Fruit fly (Drosophila melanogaster) whole organism, embryonic: Measurements from ENCODE around the gene CG14024.

ENCODE experiments used
- Asciz ChIP-seq: fragments of 200-800 bp; sonication (Bioruptor generic); optimal IDR thresholded peaks from 2 replicates; lab custom pipeline; 2017; ENCODE audit warnings: missing biosample characterization, mild to moderate bottlenecking, missing genetic modification characterization, missing genetic modification reagents
- BtbVII ChIP-seq: fragments of 200-800 bp; sonication (Bioruptor generic); optimal IDR thresholded peaks from 3 replicates; lab custom pipeline; 2017; ENCODE audit warnings: missing biosample characterization, mild to moderate bottlenecking, missing genetic modification characterization
- CG11560 ChIP-seq: fragments of 200-800 bp; sonication (Bioruptor generic); IDR thresholded peaks from 3 replicates; pipeline ENCODE4 v1.3.6; 2022; ENCODE audit warnings: missing biosample characterization, missing genetic modification characterization
- CG11696 ChIP-seq: fragments of 200-800 bp; sonication (Bioruptor generic); IDR thresholded peaks from 2 replicates; pipeline ENCODE4 v1.3.6; 2022; ENCODE audit warnings: missing biosample characterization, missing genetic modification characterization
- CG12391 ChIP-seq: fragments of 200-800 bp; sonication (Bioruptor generic); optimal IDR thresholded peaks from 3 replicates; lab custom pipeline; 2018; ENCODE audit warnings: missing biosample characterization, mild to moderate bottlenecking, missing genetic modification characterization, moderate library complexity
- CG13424 ChIP-seq: fragments of 200-800 bp; sonication (Bioruptor generic); optimal IDR thresholded peaks from 2 replicates; lab custom pipeline; 2019; ENCODE audit warnings: missing biosample characterization, mild to moderate bottlenecking, missing genetic modification characterization, moderate library complexity
- CG15269 ChIP-seq: fragments of 200-800 bp; sonication (Bioruptor generic); optimal IDR thresholded peaks from 2 replicates; lab custom pipeline; 2018; ENCODE audit warnings: missing biosample characterization, mild to moderate bottlenecking, missing genetic modification characterization, moderate library complexity
- CG15479 ChIP-seq: fragments of 200-800 bp; sonication (Bioruptor generic); optimal IDR thresholded peaks from 3 replicates; lab custom pipeline; 2019; ENCODE audit warnings: missing biosample characterization, mild to moderate bottlenecking, missing genetic modification characterization, moderate library complexity
- CG1647 ChIP-seq: fragments of 200-800 bp; sonication (Bioruptor generic); optimal IDR thresholded peaks from 3 replicates; lab custom pipeline; 2016; ENCODE audit warnings: missing biosample characterization, missing genetic modification characterization
- CG17829 ChIP-seq: fragments of 200-800 bp; optimal IDR thresholded peaks from 2 replicates; lab custom pipeline; 2019; ENCODE audit warnings: missing biosample characterization, mild to moderate bottlenecking, missing genetic modification characterization, moderate library complexity
- CG18764 ChIP-seq: fragments of 200-800 bp; sonication (Bioruptor generic); optimal IDR thresholded peaks from 3 replicates; lab custom pipeline; 2016; ENCODE audit warnings: missing biosample characterization, missing genetic modification characterization
- CG2889 ChIP-seq: fragments of 200-800 bp; sonication (Bioruptor generic); IDR thresholded peaks from 3 replicates; pipeline ENCODE4 v1.3.6; 2022; ENCODE audit warnings: missing biosample characterization, missing genetic modification characterization
- CG30403 ChIP-seq: fragments of 200-800 bp; sonication (Bioruptor generic); optimal IDR thresholded peaks from 3 replicates; lab custom pipeline; 2016; ENCODE audit warnings: missing biosample characterization, missing genetic modification characterization
- CG30431 ChIP-seq: fragments of 200-800 bp; sonication (Bioruptor generic); optimal IDR thresholded peaks from 2 replicates; lab custom pipeline; 2017; ENCODE audit warnings: missing biosample characterization, missing genetic modification characterization
- CG31388 ChIP-seq: fragments of 200-800 bp; sonication (Bioruptor generic); optimal IDR thresholded peaks from 2 replicates; lab custom pipeline; 2016; ENCODE audit warnings: missing biosample characterization, missing genetic modification characterization
- CG3163 ChIP-seq: fragments of 200-800 bp; sonication (Bioruptor generic); optimal IDR thresholded peaks from 3 replicates; lab custom pipeline; 2016; ENCODE audit warnings: missing biosample characterization, missing genetic modification characterization
- CG32532 ChIP-seq: fragments of 200-800 bp; sonication (Bioruptor generic); IDR thresholded peaks from 2 replicates; pipeline ENCODE4 v1.3.6; 2022; ENCODE audit warnings: missing biosample characterization, missing genetic modification characterization
- CG3838 ChIP-seq: fragments of 200-800 bp; sonication (Bioruptor generic); optimal IDR thresholded peaks from 3 replicates; lab custom pipeline; 2016; ENCODE audit warnings: missing biosample characterization, missing genetic modification characterization
- CG42726 ChIP-seq: fragments of 200-800 bp; sonication (Bioruptor generic); IDR thresholded peaks from 2 replicates; pipeline ENCODE4 v1.3.6; 2022; ENCODE audit warnings: missing biosample characterization, missing genetic modification characterization; ENCODE audit not compliant: partially characterized antibody
- CG4820 ChIP-seq: fragments of 200-800 bp; sonication (Bioruptor generic); optimal IDR thresholded peaks from 3 replicates; lab custom pipeline; 2016; ENCODE audit warnings: missing biosample characterization, missing genetic modification characterization
- CG4854 ChIP-seq: fragments of 200-800 bp; sonication (Bioruptor generic); optimal IDR thresholded peaks from 2 replicates; lab custom pipeline; 2016; ENCODE audit warnings: missing biosample characterization, missing genetic modification characterization, inconsistent platforms
- CG5180 ChIP-seq: fragments of 200-800 bp; sonication (Bioruptor generic); optimal IDR thresholded peaks from 3 replicates; lab custom pipeline; 2017; ENCODE audit warnings: missing biosample characterization, missing genetic modification characterization, mild to moderate bottlenecking, moderate library complexity, missing genetic modification reagents
- CG6654 ChIP-seq: fragments of 200-800 bp; sonication (Bioruptor generic); optimal IDR thresholded peaks from 2 replicates; lab custom pipeline; 2017; ENCODE audit warnings: missing biosample characterization, mild to moderate bottlenecking, missing genetic modification characterization
- CG7786 ChIP-seq: fragments of 200-800 bp; sonication (Bioruptor generic); optimal IDR thresholded peaks from 2 replicates; lab custom pipeline; 2016; ENCODE audit warnings: missing biosample characterization, missing genetic modification characterization
- CG9797 ChIP-seq: fragments of 200-800 bp; sonication (Bioruptor generic); optimal IDR thresholded peaks from 3 replicates; lab custom pipeline; 2018; ENCODE audit warnings: missing biosample characterization, mild to moderate bottlenecking, missing genetic modification characterization
- Camta ChIP-seq: fragments of 200-800 bp; sonication (Bioruptor generic); optimal IDR thresholded peaks from 2 replicates; lab custom pipeline; 2016; ENCODE audit warnings: missing biosample characterization, missing genetic modification characterization
- D19B ChIP-seq: fragments of 200-800 bp; sonication (Bioruptor generic); optimal IDR thresholded peaks from 2 replicates; lab custom pipeline; 2017; ENCODE audit warnings: missing biosample characterization, mild to moderate bottlenecking, missing genetic modification characterization
- Dip2 ChIP-seq: fragments of 200-800 bp; sonication (Bioruptor generic); IDR thresholded peaks from 2 replicates; pipeline ENCODE4 v1.3.6; 2022; ENCODE audit warnings: missing biosample characterization, missing genetic modification characterization
- H2.0 ChIP-seq: fragments of 200-800 bp; sonication (Bioruptor generic); IDR thresholded peaks from 2 replicates; pipeline ENCODE4 v1.3.6; 2022; ENCODE audit warnings: missing biosample characterization, missing genetic modification characterization
- Med ChIP-seq: fragments of 200-800 bp; sonication (Bioruptor generic); peaks from one replicate; lab custom pipeline; 2016; ENCODE audit warnings: missing biosample characterization, missing genetic modification characterization, mild to moderate bottlenecking, inconsistent platforms, moderate library complexity
- Mrtf ChIP-seq: fragments of 200-800 bp; sonication (Bioruptor generic); IDR thresholded peaks from 3 replicates; pipeline ENCODE4 v1.3.6; 2022; ENCODE audit warnings: missing biosample characterization, missing genetic modification characterization
- Rx ChIP-seq: fragments of 200-800 bp; sonication (Bioruptor generic); IDR thresholded peaks from 2 replicates; pipeline ENCODE4 v1.3.6; 2022; ENCODE audit warnings: missing biosample characterization, missing genetic modification characterization
- Spps ChIP-seq: fragments of 200-800 bp; sonication (Bioruptor generic); optimal IDR thresholded peaks from 2 replicates; lab custom pipeline; 2018; ENCODE audit warnings: missing biosample characterization, mild to moderate bottlenecking, missing genetic modification characterization
- Xrp1 ChIP-seq: fragments of 200-800 bp; sonication (Bioruptor generic); IDR thresholded peaks from 2 replicates; pipeline ENCODE4 v1.3.6; 2022; ENCODE audit warnings: missing biosample characterization, missing genetic modification characterization
- al ChIP-seq: fragments of 200-800 bp; sonication (Bioruptor generic); IDR thresholded peaks from 2 replicates; pipeline ENCODE4 v1.3.6; 2022; ENCODE audit warnings: missing biosample characterization, missing genetic modification characterization
- amos ChIP-seq: fragments of 200-800 bp; sonication (Bioruptor generic); IDR thresholded peaks from 2 replicates; pipeline ENCODE4 v1.3.6; 2022; ENCODE audit warnings: missing biosample characterization, missing genetic modification characterization; ENCODE audit not compliant: partially characterized antibody
- aop ChIP-seq: fragments of 200-800 bp; sonication (Bioruptor generic); IDR thresholded peaks from 2 replicates; pipeline ENCODE4 v1.3.6; 2022; ENCODE audit warnings: missing biosample characterization, missing genetic modification characterization
- chn ChIP-seq: fragments of 200-800 bp; sonication (Bioruptor generic); optimal IDR thresholded peaks from 2 replicates; lab custom pipeline; 2016; ENCODE audit warnings: missing biosample characterization, missing genetic modification characterization
- emc ChIP-seq: fragments of 200-800 bp; sonication (Bioruptor generic); optimal IDR thresholded peaks from 2 replicates; lab custom pipeline; 2016; ENCODE audit warnings: missing biosample characterization, missing genetic modification characterization
- grau ChIP-seq: fragments of 200-800 bp; optimal IDR thresholded peaks from 3 replicates; lab custom pipeline; 2019; ENCODE audit warnings: missing biosample characterization, mild to moderate bottlenecking, missing genetic modification characterization, moderate library complexity
- kah ChIP-seq: fragments of 200-800 bp; sonication (Bioruptor generic); optimal IDR thresholded peaks from 2 replicates; lab custom pipeline; 2018; ENCODE audit warnings: missing biosample characterization, mild to moderate bottlenecking, missing genetic modification characterization
- luna ChIP-seq: fragments of 200-800 bp; sonication (Bioruptor generic); optimal IDR thresholded peaks from 2 replicates; lab custom pipeline; 2016; ENCODE audit warnings: missing biosample characterization, missing genetic modification characterization
- nau ChIP-seq: fragments of 200-800 bp; sonication (Bioruptor generic); optimal IDR thresholded peaks from 3 replicates; lab custom pipeline; 2017; ENCODE audit warnings: missing biosample characterization, mild to moderate bottlenecking, missing genetic modification characterization, missing genetic modification reagents
- nom ChIP-seq: fragments of 200-800 bp; sonication (Bioruptor generic); optimal IDR thresholded peaks from 2 replicates; lab custom pipeline; 2017; ENCODE audit warnings: missing biosample characterization, missing genetic modification characterization, mild to moderate bottlenecking, moderate library complexity, missing genetic modification reagents
- pnt ChIP-seq: fragments of 200-800 bp; sonication (Bioruptor generic); optimal IDR thresholded peaks from 3 replicates; lab custom pipeline; 2016; ENCODE audit warnings: missing biosample characterization, missing genetic modification characterization
- pum ChIP-seq: fragments of 200-800 bp; sonication (Bioruptor generic); optimal IDR thresholded peaks from 2 replicates; lab custom pipeline; 2016; ENCODE audit warnings: missing biosample characterization, missing genetic modification characterization
- ranshi ChIP-seq: fragments of 200-800 bp; sonication (Bioruptor generic); IDR thresholded peaks from 2 replicates; pipeline ENCODE4 v1.3.6; 2022; ENCODE audit warnings: missing biosample characterization, missing genetic modification characterization
- shn ChIP-seq: fragments of 200-800 bp; sonication (Bioruptor generic); optimal IDR thresholded peaks from 3 replicates; lab custom pipeline; 2016; ENCODE audit warnings: missing biosample characterization, missing genetic modification characterization
- ssp ChIP-seq: fragments of 200-800 bp; sonication (Bioruptor generic); IDR thresholded peaks from 2 replicates; pipeline ENCODE4 v1.3.6; 2022; ENCODE audit warnings: missing biosample characterization, missing genetic modification characterization
- ttk ChIP-seq: fragments of 200-800 bp; sonication (Bioruptor generic); IDR thresholded peaks from 2 replicates; pipeline ENCODE4 v2.1.2; 2022; ENCODE audit warnings: missing biosample characterization, missing genetic modification characterization
- wek ChIP-seq: fragments of 200-800 bp; sonication (Bioruptor generic); optimal IDR thresholded peaks from 3 replicates; lab custom pipeline; 2018; ENCODE audit warnings: missing biosample characterization, mild to moderate bottlenecking, missing genetic modification characterization, moderate library complexity

Gene CG14024

dm6 chr2L:5296672-5297288, 17.9 kb downstream of the CG14024 start (continued):
- TF ChIP-seq shn (GFP tag; lab: Kevin White, UChicago): no peak
- no peak for TF ChIP-seq amos (GFP tag; lab: Robert Waterston, UW)
- TF ChIP-seq H2.0 (GFP tag; lab: Robert Waterston, UW): no peak
- TF ChIP-seq CG31388 (GFP tag; lab: Kevin White, UChicago): no peak
- peak; percentile 30; the same call in 1 of the 3 replicates for TF ChIP-seq Mrtf
- TF ChIP-seq CG6654 (GFP tag; lab: Kevin White, UChicago): peak; percentile 29
- peak; percentile 36; the same call in 1 of the 2 replicates for TF ChIP-seq Xrp1 (GFP tag; lab: Robert Waterston, UW)
- TF ChIP-seq grau (tag; lab: Kevin White, UChicago): peak; percentile 21
- TF ChIP-seq al: no peak
- no peak for TF ChIP-seq CG15269 (tag; lab: Kevin White, UChicago)
- TF ChIP-seq nom (GFP tag; lab: Kevin White, UChicago): peak; percentile 79
- TF ChIP-seq CG5180 (GFP tag; lab: Kevin White, UChicago): peak; percentile 99
- TF ChIP-seq CG4854 (GFP tag; lab: Kevin White, UChicago): no peak
- TF ChIP-seq Camta (GFP tag; lab: Kevin White, UChicago): no peak
- TF ChIP-seq emc (GFP tag; lab: Kevin White, UChicago): no peak
- TF ChIP-seq Asciz (GFP tag; lab: Kevin White, UChicago): peak; percentile 22
- TF ChIP-seq Rx: no peak
- TF ChIP-seq ranshi (GFP tag; lab: Robert Waterston, UW): no peak
- 0 out of 2 replicates have a peak, but pooled peaks have one; percentile 39 for TF ChIP-seq CG42726 (GFP tag; lab: Robert Waterston, UW)
- TF ChIP-seq BtbVII (GFP tag; lab: Kevin White, UChicago): no peak
- no peak for TF ChIP-seq CG3163 (GFP tag; lab: Kevin White, UChicago)
- no peak for TF ChIP-seq ttk
- no peak for TF ChIP-seq CG11560
- no peak for TF ChIP-seq CG9797 (GFP tag; lab: Kevin White, UChicago)
- no peak for TF ChIP-seq CG7786 (GFP tag; lab: Kevin White, UChicago)
- peak; percentile 46 for TF ChIP-seq Med (GFP tag; lab: Kevin White, UChicago)
- no peak for TF ChIP-seq CG15479
- TF ChIP-seq wek: no peak
- no peak for TF ChIP-seq D19B
- TF ChIP-seq CG2889 (GFP tag; lab: Robert Waterston, UW): no peak
- no peak for TF ChIP-seq CG3838
- TF ChIP-seq kah (GFP tag; lab: Kevin White, UChicago): no peak
- TF ChIP-seq pnt (GFP tag; lab: Kevin White, UChicago): no peak
- no peak for TF ChIP-seq CG30431
- no peak for TF ChIP-seq aop (GFP tag; lab: Robert Waterston, UW)
- peak; percentile 29 for TF ChIP-seq CG30403 (GFP tag; lab: Kevin White, UChicago)
- no peak for TF ChIP-seq Dip2 (GFP tag; lab: Robert Waterston, UW)
- no peak for TF ChIP-seq luna
- TF ChIP-seq ssp (GFP tag; lab: Robert Waterston, UW): no peak
- TF ChIP-seq CG13424 (tag; lab: Kevin White, UChicago): peak; percentile 11
- TF ChIP-seq CG32532: 0 out of 2 replicates have a peak, but pooled peaks have one; percentile 23
- no peak for TF ChIP-seq chn (GFP tag; lab: Kevin White, UChicago)
- TF ChIP-seq pum (GFP tag; lab: Kevin White, UChicago): no peak
- TF ChIP-seq CG11696 (GFP tag; lab: Robert Waterston, UW): no peak
- peak; percentile 42 for TF ChIP-seq Spps (tag; lab: Kevin White, UChicago)
- TF ChIP-seq CG4820 (GFP tag; lab: Kevin White, UChicago): peak; percentile 38
- TF ChIP-seq CG17829 (tag; lab: Kevin White, UChicago): peak; percentile 16
- TF ChIP-seq CG12391: peak; percentile 6
- TF ChIP-seq CG1647 (GFP tag; lab: Kevin White, UChicago): no peak
- no peak for TF ChIP-seq nau
- TF ChIP-seq CG18764 (GFP tag; lab: Kevin White, UChicago): no peak
